Fruit fly (Drosophila melanogaster): ENCODE measurements around the gene Vha26.

The Vha26 gene

dm6 chr3R:5613114-5613443, 21.5 kb downstream of the Vha26 start, which contains the start of gene Atu (continued):
- TF ChIP-seq sens-2 (GFP tag; IDR thresholded peaks at IDR 0.05) (no peak), CG9215 (GFP tag; IDR thresholded peaks at IDR 0.05) (no peak), Tbp (GFP tag; optimal IDR thresholded peaks at IDR 0.05) (peak; percentile 26), Hsf (GFP tag; optimal IDR thresholded peaks at IDR 0.05) (peak; percentile 16), CG1602 (GFP tag; optimal IDR thresholded peaks at IDR 0.05) (no peak), dati (GFP tag; IDR thresholded peaks at IDR 0.05) (no peak), CG7987 (GFP tag; optimal IDR thresholded peaks at IDR 0.05) (no peak), gro (GFP tag; optimal IDR thresholded peaks at IDR 0.05) (peak; percentile 25), Usf (GFP tag; optimal IDR thresholded peaks at IDR 0.05) (no peak), pita (GFP tag; optimal IDR thresholded peaks at IDR 0.05) (no peak), PHDP (tag; optimal IDR thresholded peaks at IDR 0.05) (no peak), CG8359 (GFP tag; optimal IDR thresholded peaks at IDR 0.05; ENCODE audit: borderline replicate concordance) (no peak), zfh1 (GFP tag; IDR thresholded peaks at IDR 0.05) (no peak), lmd (GFP tag; IDR thresholded peaks at IDR 0.05) (no peak), prd (optimal IDR thresholded peaks at IDR 0.05) (no peak), prd (GFP tag; IDR thresholded peaks at IDR 0.05) (peak; percentile 36; the same call in 1 of the 3 replicates), Ptx1 (GFP tag; IDR thresholded peaks at IDR 0.05) (no peak), grau (tag; optimal IDR thresholded peaks at IDR 0.05) (peak; percentile 54), Dfd (GFP tag; optimal IDR thresholded peaks at IDR 0.05) (no peak), Drgx (GFP tag; IDR thresholded peaks at IDR 0.05) (no peak), sens (GFP tag) (peak; percentile 88), CG32772 (GFP tag; IDR thresholded peaks at IDR 0.05) (no peak), Nf-YB (GFP tag; optimal IDR thresholded peaks at IDR 0.05) (no peak), jigr1 (GFP tag; IDR thresholded peaks at IDR 0.05) (no peak), pzg (GFP tag; optimal IDR thresholded peaks at IDR 0.05) (peak; percentile 84), emc (GFP tag; optimal IDR thresholded peaks at IDR 0.05) (no peak), CG12744 (GFP tag; optimal IDR thresholded peaks at IDR 0.05) (no peak), CG12299 (tag; optimal IDR thresholded peaks at IDR 0.05) (no peak), Ravus (GFP tag; IDR thresholded peaks at IDR 0.05) (no peak), CG8281 (tag; optimal IDR thresholded peaks at IDR 0.05) (no peak), CG4360 (GFP tag; IDR thresholded peaks at IDR 0.05) (no peak), CG14710 (tag; optimal IDR thresholded peaks at IDR 0.05) (peak; percentile 70), GATAe (GFP tag; conservative IDR thresholded peaks at IDR 0.05) (no peak), CG16863 (GFP tag; optimal IDR thresholded peaks at IDR 0.05) (no peak), Camta (GFP tag; optimal IDR thresholded peaks at IDR 0.05) (no peak), Dbx (GFP tag; IDR thresholded peaks at IDR 0.05) (no peak), sim (GFP tag; IDR thresholded peaks at IDR 0.05) (no peak), kay (GFP tag; optimal IDR thresholded peaks at IDR 0.05) (no peak), gsb (GFP tag; IDR thresholded peaks at IDR 0.05) (no peak), Meics (GFP tag; optimal IDR thresholded peaks at IDR 0.05) (peak; percentile 10), CG10543 (GFP tag; optimal IDR thresholded peaks at IDR 0.05) (no peak), CG12219 (GFP tag; optimal IDR thresholded peaks at IDR 0.05) (no peak), CG2116 (GFP tag; optimal IDR thresholded peaks at IDR 0.05) (peak; percentile 98), repo (GFP tag; optimal IDR thresholded peaks at IDR 0.05) (no peak), Myb (GFP tag; optimal IDR thresholded peaks at IDR 0.05) (peak; percentile 63), nom (GFP tag; optimal IDR thresholded peaks at IDR 0.05) (no peak), vfl (GFP tag; optimal IDR thresholded peaks at IDR 0.05) (no peak), btn (GFP tag; optimal IDR thresholded peaks at IDR 0.05) (no peak), Elba2 (GFP tag; optimal IDR thresholded peaks at IDR 0.05) (no peak), Ada2b (GFP tag; IDR thresholded peaks at IDR 0.05) (no peak), CG11247 (GFP tag; IDR thresholded peaks at IDR 0.05) (no peak), Eip74EF (GFP tag; optimal IDR thresholded peaks at IDR 0.05) (no peak), cad (GFP tag; optimal IDR thresholded peaks at IDR 0.05) (no peak), CG17829 (tag; optimal IDR thresholded peaks at IDR 0.05) (peak; percentile 49)

All from whole organism, embryonic.